Worm (Caenorhabditis elegans): Measurements from ENCODE around the gene fkb-1.
A peak's percentile ranks its signal among the peaks of the same experiment; 100 is the strongest.

Gene fkb-1

DNA sequence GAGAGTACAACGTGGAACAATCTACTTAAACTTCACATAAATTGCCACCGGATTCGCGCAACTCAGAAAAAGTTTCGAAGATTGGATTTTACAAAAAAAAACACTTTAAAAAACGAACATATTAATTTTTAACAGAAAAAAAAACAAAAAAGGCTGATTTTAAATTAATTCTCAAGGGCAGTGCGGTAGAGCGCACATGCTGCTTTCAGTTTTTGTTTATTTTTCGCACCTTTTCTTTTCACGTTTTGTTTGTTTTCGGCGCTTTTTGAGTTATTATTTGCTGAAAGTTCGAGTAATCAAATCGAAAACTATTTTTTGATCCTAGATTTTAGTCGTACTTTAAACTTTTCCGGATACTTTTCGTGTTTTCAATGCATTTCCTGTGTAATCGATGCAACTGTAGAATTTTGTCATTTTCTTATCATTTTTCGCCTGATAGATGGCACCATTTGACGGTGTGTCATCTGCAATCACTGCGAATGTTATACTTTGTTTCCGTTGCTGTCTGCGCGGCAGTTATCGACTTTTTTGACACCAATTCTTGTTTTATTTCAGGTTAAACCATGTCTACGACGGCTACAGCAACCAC is 16.3 kb upstream of the fkb-1 start, which contains the start of gene F13H10.8:
Gene F13H10.8 (plus strand): TSS at position 556 of the 589 bp plus-strand sequence.
- TF ChIP-seq rnt-1 (tag; optimal IDR thresholded peaks at IDR 0.05): no peak
- no peak for TF ChIP-seq npax-4 (tag; optimal IDR thresholded peaks at IDR 0.05)
- no peak for TF ChIP-seq ttx-3 (tag; optimal IDR thresholded peaks at IDR 0.05)
- TF ChIP-seq gmeb-2 (tag; optimal IDR thresholded peaks at IDR 0.05): no peak
- no peak for TF ChIP-seq unc-3 (GFP tag; conservative IDR thresholded peaks at IDR 0.05)
- no peak for TF ChIP-seq unc-3 (tag; optimal IDR thresholded peaks at IDR 0.05)
- TF ChIP-seq ama-1 (optimal IDR thresholded peaks at IDR 0.05): no peak
- no peak for TF ChIP-seq dve-1 (tag; optimal IDR thresholded peaks at IDR 0.05)
- TF ChIP-seq tbx-7 (tag; optimal IDR thresholded peaks at IDR 0.05): peak; percentile 25
- TF ChIP-seq hlh-6 (tag; optimal IDR thresholded peaks at IDR 0.05): no peak
- TF ChIP-seq fkh-10 (GFP tag; optimal IDR thresholded peaks at IDR 0.05): no peak
- TF ChIP-seq ets-4 (tag; optimal IDR thresholded peaks at IDR 0.05): no peak
- TF ChIP-seq Y22D7AL.16 (tag; optimal IDR thresholded peaks at IDR 0.05): no peak
- no peak for TF ChIP-seq madf-2 (tag; optimal IDR thresholded peaks at IDR 0.05)
- peak; percentile 73 for TF ChIP-seq elt-2 (tag; optimal IDR thresholded peaks at IDR 0.05)
- TF ChIP-seq ceh-14 (tag; optimal IDR thresholded peaks at IDR 0.05): peak; percentile 14
- peak; percentile 82 for TF ChIP-seq unc-42 (tag; optimal IDR thresholded peaks at IDR 0.05)
- no peak for TF ChIP-seq nhr-232 (tag; optimal IDR thresholded peaks at IDR 0.05)
- no peak for TF ChIP-seq ceh-19 (GFP tag; optimal IDR thresholded peaks at IDR 0.05)
- no peak for TF ChIP-seq unc-55 (GFP tag; optimal IDR thresholded peaks at IDR 0.05)
- TF ChIP-seq K02D7.2 (tag; optimal IDR thresholded peaks at IDR 0.05): no peak
- TF ChIP-seq ceh-6 (GFP tag; optimal IDR thresholded peaks at IDR 0.05): no peak
- TF ChIP-seq pqm-1 (tag; optimal IDR thresholded peaks at IDR 0.05): no peak
- TF ChIP-seq ceh-31 (tag; optimal IDR thresholded peaks at IDR 0.05): no peak
- TF ChIP-seq hlh-8 (tag; optimal IDR thresholded peaks at IDR 0.05): no peak
- no peak for TF ChIP-seq che-1 (tag; optimal IDR thresholded peaks at IDR 0.05)
- TF ChIP-seq sox-2 (GFP tag; IDR thresholded peaks at IDR 0.05): no peak
- TF ChIP-seq elt-4 (tag; optimal IDR thresholded peaks at IDR 0.05): no peak
- TF ChIP-seq K09A11.1 (tag; optimal IDR thresholded peaks at IDR 0.05; ENCODE audit: insufficient read depth): no peak
- TF ChIP-seq unc-86 (tag; optimal IDR thresholded peaks at IDR 0.05): no peak
- no peak for TF ChIP-seq pros-1 (tag; optimal IDR thresholded peaks at IDR 0.05)
- peak; percentile 37 for TF ChIP-seq tbx-2 (tag; optimal IDR thresholded peaks at IDR 0.05)
- TF ChIP-seq ref-2 (tag; optimal IDR thresholded peaks at IDR 0.05): no peak
- no peak for TF ChIP-seq ztf-16 (tag; optimal IDR thresholded peaks at IDR 0.05)
- no peak for TF ChIP-seq hlh-13 (GFP tag; optimal IDR thresholded peaks at IDR 0.05)
- no peak for TF ChIP-seq dmd-4 (tag; optimal IDR thresholded peaks at IDR 0.05; ENCODE audit: borderline replicate concordance)
- TF ChIP-seq eyg-1 (tag; optimal IDR thresholded peaks at IDR 0.05): no peak
- TF ChIP-seq pat-9 (tag; optimal IDR thresholded peaks at IDR 0.05): no peak

- no peak for TF ChIP-seq ceh-31 (tag; optimal IDR thresholded peaks at IDR 0.05)
- TF ChIP-seq ceh-6 (GFP tag; optimal IDR thresholded peaks at IDR 0.05): no peak
- TF ChIP-seq F13H6.1 (tag; optimal IDR thresholded peaks at IDR 0.05): no peak
- TF ChIP-seq pha-4 (tag; optimal IDR thresholded peaks at IDR 0.05): no peak
- no peak for TF ChIP-seq nhr-232 (tag; optimal IDR thresholded peaks at IDR 0.05)
Observed at ce11 chrIV:11021512-11022268, 14.7 kb upstream of the fkb-1 start, which contains the start of gene mogs-1. mogs-1 (minus strand) TSS chrIV:11021928.

- TF ChIP-seq ceh-45 (GFP tag; IDR thresholded peaks at IDR 0.05) (no peak), sox-4 (tag; optimal IDR thresholded peaks at IDR 0.05) (no peak), pros-1 (tag; optimal IDR thresholded peaks at IDR 0.05) (no peak), ceh-30 (tag; optimal IDR thresholded peaks at IDR 0.05) (no peak), Y22D7AL.16 (tag; optimal IDR thresholded peaks at IDR 0.05) (no peak), lin-11 (tag; optimal IDR thresholded peaks at IDR 0.05) (no peak), pha-2 (tag; optimal IDR thresholded peaks at IDR 0.05) (no peak), elt-2 (tag; optimal IDR thresholded peaks at IDR 0.05) (no peak), ceh-48 (tag; optimal IDR thresholded peaks at IDR 0.05) (no peak), ttx-3 (tag; optimal IDR thresholded peaks at IDR 0.05) (no peak), ceh-24 (tag; optimal IDR thresholded peaks at IDR 0.05) (no peak), hlh-30 (tag; optimal IDR thresholded peaks at IDR 0.05; ENCODE audit: insufficient read depth) (no peak), npax-4 (tag; optimal IDR thresholded peaks at IDR 0.05) (no peak), ceh-2 (tag; optimal IDR thresholded peaks at IDR 0.05) (no peak), mec-3 (tag; optimal IDR thresholded peaks at IDR 0.05; ENCODE audit: borderline replicate concordance) (no peak), unc-55 (GFP tag; optimal IDR thresholded peaks at IDR 0.05) (no peak), ref-2 (tag; optimal IDR thresholded peaks at IDR 0.05) (no peak)
Observed at ce11 chrIV:11022303-11022702, 14.1 kb upstream of the fkb-1 start, which contains the start of gene alh-3. alh-3 (plus strand) TSS chrIV:11022603.

Measured in whole organism, late embryonic.